Worm (Caenorhabditis elegans) whole organism, young adult: ENCODE measurements around the gene cpz-2.

Source experiments
- C17E4.6 ChIP-seq: fragments of 200-800 bp; sonication (Bioruptor generic); IDR thresholded peaks from 2 replicates; pipeline ENCODE4 v1.3.6; 2022; ENCODE audit warnings: missing genetic modification reagents, missing genetic modification characterization, missing compliant biosample characterization
- F33H1.4 ChIP-seq: fragments of 200-800 bp; sonication (Bioruptor generic); IDR thresholded peaks from 2 replicates; pipeline ENCODE4 v1.3.6; 2022; ENCODE audit warnings: missing genetic modification reagents, missing genetic modification characterization, missing compliant biosample characterization
- F39B2.1 ChIP-seq: fragments of 200-800 bp; sonication (Bioruptor generic); IDR thresholded peaks from 2 replicates; pipeline ENCODE4 v1.3.6; 2022; ENCODE audit warnings: missing genetic modification reagents, missing genetic modification characterization, missing compliant biosample characterization
- F49E8.2 ChIP-seq: sonication (generic microtip); optimal IDR thresholded peaks from 3 replicates; lab custom pipeline; 2017; ENCODE audit warnings: missing genetic modification characterization, mild to moderate bottlenecking, missing compliant biosample characterization, antibody characterized with exemption, moderate library complexity; ENCODE audit not compliant: insufficient read depth
- F55B11.4 ChIP-seq: sonication (generic microtip); optimal IDR thresholded peaks from 2 replicates; lab custom pipeline; 2016; ENCODE audit warnings: missing compliant biosample characterization, missing genetic modification characterization, borderline replicate concordance; ENCODE audit not compliant: insufficient read depth
- K11D2.4 ChIP-seq: fragments of 200-800 bp; sonication (Bioruptor generic); IDR thresholded peaks from 2 replicates; pipeline ENCODE4 v1.3.6; 2022; ENCODE audit warnings: missing genetic modification reagents, missing genetic modification characterization, missing compliant biosample characterization
- K12H6.12 ChIP-seq: fragments of 200-800 bp; sonication (Bioruptor generic); optimal IDR thresholded peaks from 2 replicates; lab custom pipeline; 2018; ENCODE audit warnings: mild to moderate bottlenecking, missing genetic modification characterization, missing compliant biosample characterization
- T26A5.8 ChIP-seq: sonication (generic microtip); optimal IDR thresholded peaks from 2 replicates; lab custom pipeline; 2016; ENCODE audit warnings: missing genetic modification characterization, missing compliant biosample characterization
- Y56A3A.18 ChIP-seq: fragments of 200-800 bp; sonication (Bioruptor generic); IDR thresholded peaks from 2 replicates; pipeline ENCODE4 v1.3.6; 2022; ENCODE audit warnings: missing genetic modification reagents, missing genetic modification characterization, missing compliant biosample characterization
- Y95B8A.8 ChIP-seq: fragments of 200-800 bp; sonication (Bioruptor generic); IDR thresholded peaks from 2 replicates; pipeline ENCODE4 v1.3.6; 2022; ENCODE audit warnings: missing genetic modification reagents, missing genetic modification characterization, missing compliant biosample characterization
- ZK185.1 ChIP-seq: sonication (generic microtip); optimal IDR thresholded peaks from 2 replicates; lab custom pipeline; 2016; ENCODE audit warnings: mild to moderate bottlenecking, missing genetic modification characterization, missing compliant biosample characterization; ENCODE audit not compliant: poor library complexity, severe bottlenecking
- ama-1 ChIP-seq, 3 experiments: fragments of 150-350 bp in 1 of 3; sonication (generic microtip) in 2 of 3; optimal IDR thresholded peaks; 2 replicates each; lab custom pipeline; 2014 to 2018; ENCODE audit warnings: missing biosample characterization in 2 of 3, missing genetic modification characterization in 2 of 3, missing genetic modification reagents in 2 of 3
- aptf-3 ChIP-seq: fragments of 200-800 bp; sonication (Bioruptor generic); IDR thresholded peaks from 2 replicates; pipeline ENCODE4 v1.3.6; 2022; ENCODE audit warnings: missing genetic modification characterization, missing compliant biosample characterization
- atf-7 ChIP-seq: sonication (generic microtip); optimal IDR thresholded peaks from 2 replicates; lab custom pipeline; 2017; ENCODE audit warnings: mild to moderate bottlenecking, missing genetic modification characterization, missing compliant biosample characterization
- attf-3 ChIP-seq: fragments of 200-800 bp; sonication (Bioruptor generic); conservative IDR thresholded peaks from 2 replicates; pipeline ENCODE4 v1.3.6; 2022; ENCODE audit warnings: missing genetic modification reagents, missing genetic modification characterization, missing compliant biosample characterization
- ceh-100 ChIP-seq: fragments of 200-800 bp; sonication (Bioruptor generic); IDR thresholded peaks from 2 replicates; pipeline ENCODE4 v1.3.6; 2022; ENCODE audit warnings: missing genetic modification reagents, missing genetic modification characterization, missing compliant biosample characterization
- ceh-91 ChIP-seq: fragments of 200-800 bp; sonication (Bioruptor generic); IDR thresholded peaks from 2 replicates; pipeline ENCODE4 v1.3.6; 2022; ENCODE audit warnings: missing genetic modification reagents, missing genetic modification characterization, missing compliant biosample characterization
- chd-7 ChIP-seq: sonication (generic microtip); optimal IDR thresholded peaks from 2 replicates; lab custom pipeline; 2016; ENCODE audit warnings: mild to moderate bottlenecking, missing genetic modification characterization, moderate library complexity, missing compliant biosample characterization
- dpl-1 ChIP-seq: fragments of 150-350 bp; optimal IDR thresholded peaks from 2 replicates; lab custom pipeline; 2014; ENCODE audit warnings: missing biosample characterization, missing genetic modification reagents, missing genetic modification characterization
- egrh-3 ChIP-seq: fragments of 200-800 bp; sonication (Bioruptor generic); IDR thresholded peaks from 2 replicates; pipeline ENCODE4 v1.3.6; 2022; ENCODE audit warnings: missing genetic modification reagents, missing genetic modification characterization, missing compliant biosample characterization
- ekl-4 ChIP-seq: fragments of 200-800 bp; sonication (Bioruptor generic); IDR thresholded peaks from 2 replicates; pipeline ENCODE4 v1.3.6; 2022; ENCODE audit warnings: missing genetic modification reagents, missing genetic modification characterization, missing compliant biosample characterization
- hlh-12 ChIP-seq: sonication (generic microtip); optimal IDR thresholded peaks from 2 replicates; lab custom pipeline; 2016; ENCODE audit warnings: missing genetic modification characterization, missing compliant biosample characterization
- hlh-26 ChIP-seq: fragments of 200-800 bp; sonication (Bioruptor generic); conservative IDR thresholded peaks from 2 replicates; pipeline ENCODE4 v1.3.6; 2022; ENCODE audit warnings: missing genetic modification reagents, missing genetic modification characterization, missing compliant biosample characterization
- let-526 ChIP-seq: fragments of 200-800 bp; sonication (Bioruptor generic); IDR thresholded peaks from 2 replicates; pipeline ENCODE4 v1.3.6; 2022; ENCODE audit warnings: missing genetic modification reagents, missing genetic modification characterization, missing compliant biosample characterization
- let-607 ChIP-seq, 2 experiments: fragments of 200-800 bp in 1 of 2; sonication (Bioruptor generic) in 1 of 2; sonication (generic microtip) in 1 of 2; optimal IDR thresholded peaks; 2 replicates each; lab custom pipeline; 2016 to 2018; ENCODE audit warnings: mild to moderate bottlenecking in 2 of 2, missing compliant biosample characterization in 2 of 2, missing genetic modification characterization in 2 of 2, moderate library complexity in 2 of 2, missing genotype in 1 of 2
- lin-26 ChIP-seq: fragments of 200-800 bp; sonication (Bioruptor generic); IDR thresholded peaks from 2 replicates; pipeline ENCODE4 v1.3.6; 2022; ENCODE audit warnings: missing genetic modification reagents, missing genetic modification characterization, missing compliant biosample characterization
- lin-40 ChIP-seq: sonication (generic microtip); optimal IDR thresholded peaks from 2 replicates; lab custom pipeline; 2016; ENCODE audit warnings: missing genetic modification characterization, mild to moderate bottlenecking, missing compliant biosample characterization, missing genotype, missing genetic modification reagents
- lin-54 ChIP-seq: fragments of 200-800 bp; sonication (Bioruptor generic); optimal IDR thresholded peaks from 2 replicates; lab custom pipeline; 2018; ENCODE audit warnings: mild to moderate bottlenecking, missing genetic modification characterization, missing compliant biosample characterization
- lir-1 ChIP-seq: fragments of 200-800 bp; sonication (Bioruptor generic); conservative IDR thresholded peaks from 2 replicates; pipeline ENCODE4 v1.3.6; 2022; ENCODE audit warnings: missing genetic modification reagents, missing genetic modification characterization, missing compliant biosample characterization
- madf-6 ChIP-seq: fragments of 200-800 bp; sonication (Bioruptor generic); IDR thresholded peaks from 2 replicates; pipeline ENCODE4 v1.3.6; 2022; ENCODE audit warnings: missing genetic modification reagents, missing genetic modification characterization, missing compliant biosample characterization
- madf-8 ChIP-seq: fragments of 200-800 bp; sonication (Bioruptor generic); conservative IDR thresholded peaks from 2 replicates; pipeline ENCODE4 v1.3.6; 2022; ENCODE audit warnings: missing genetic modification reagents, missing genetic modification characterization, missing compliant biosample characterization
- mes-4 ChIP-seq: sonication (generic microtip); optimal IDR thresholded peaks from 2 replicates; lab custom pipeline; 2016; ENCODE audit warnings: missing genotype, missing genetic modification characterization, missing compliant biosample characterization
- nfyb-1 ChIP-seq: fragments of 200-800 bp; sonication (Bioruptor generic); IDR thresholded peaks from 2 replicates; pipeline ENCODE4 v1.3.6; 2022; ENCODE audit warnings: missing genetic modification reagents, missing genetic modification characterization, missing compliant biosample characterization
- nhr-27 ChIP-seq: fragments of 200-800 bp; sonication (Bioruptor generic); optimal IDR thresholded peaks from 2 replicates; lab custom pipeline; 2018; ENCODE audit warnings: mild to moderate bottlenecking, missing genetic modification characterization, moderate library complexity, missing compliant biosample characterization
- nhr-90 ChIP-seq: sonication (generic microtip); optimal IDR thresholded peaks from 2 replicates; lab custom pipeline; 2016; ENCODE audit warnings: missing genotype, mild to moderate bottlenecking, missing genetic modification characterization, missing compliant biosample characterization
- rcor-1 ChIP-seq: fragments of 200-800 bp; sonication (Bioruptor generic); IDR thresholded peaks from 2 replicates; pipeline ENCODE4 v1.3.6; 2022; ENCODE audit warnings: missing genetic modification reagents, missing genetic modification characterization, missing compliant biosample characterization
- sea-2 ChIP-seq: fragments of 200-800 bp; sonication (Bioruptor generic); IDR thresholded peaks from 2 replicates; pipeline ENCODE4 v1.3.6; 2022; ENCODE audit warnings: missing genetic modification characterization, missing compliant biosample characterization
- snpc-1.3 ChIP-seq: sonication (generic microtip); optimal IDR thresholded peaks from 2 replicates; lab custom pipeline; 2017; ENCODE audit warnings: missing genetic modification characterization, mild to moderate bottlenecking, missing compliant biosample characterization, antibody characterized with exemption, moderate library complexity, missing genotype, missing genetic modification reagents; ENCODE audit not compliant: insufficient read depth
- somi-1 ChIP-seq: fragments of 200-800 bp; sonication (Bioruptor generic); optimal IDR thresholded peaks from 2 replicates; lab custom pipeline; 2018; ENCODE audit warnings: mild to moderate bottlenecking, missing genetic modification characterization, missing compliant biosample characterization
- tlf-1 ChIP-seq: fragments of 200-800 bp; sonication (Bioruptor generic); optimal IDR thresholded peaks from 2 replicates; lab custom pipeline; 2018; ENCODE audit warnings: mild to moderate bottlenecking, missing genetic modification characterization, missing compliant biosample characterization
- zfh-2 ChIP-seq: fragments of 200-800 bp; sonication (Bioruptor generic); conservative IDR thresholded peaks from 2 replicates; pipeline ENCODE4 v1.3.6; 2022; ENCODE audit warnings: missing genetic modification reagents, missing genetic modification characterization, missing compliant biosample characterization
- zim-3 ChIP-seq: sonication (generic microtip); optimal IDR thresholded peaks from 2 replicates; lab custom pipeline; 2017; ENCODE audit warnings: mild to moderate bottlenecking, missing genetic modification characterization, moderate library complexity, missing compliant biosample characterization
- ztf-18 ChIP-seq: sonication (generic microtip); optimal IDR thresholded peaks from 2 replicates; lab custom pipeline; 2016; ENCODE audit warnings: missing genotype, mild to moderate bottlenecking, missing genetic modification characterization, missing compliant biosample characterization
- ztf-28 ChIP-seq: fragments of 200-800 bp; sonication (Bioruptor generic); IDR thresholded peaks from 2 replicates; pipeline ENCODE4 v1.3.6; 2022; ENCODE audit warnings: missing genetic modification reagents, missing genetic modification characterization, missing compliant biosample characterization

cpz-2 gene

ce11 chrV:13415462-13415861, 34.5 kb downstream of the cpz-2 start:
- TF ChIP-seq nhr-90, result no peak
- TF ChIP-seq lin-40 (tag; lab: Kevin White, UChicago), result no peak
- no peak for TF ChIP-seq nhr-27
- no peak for TF ChIP-seq ama-1 (optimal IDR thresholded peaks at IDR 0.05; lab: Kevin White, UChicago)
- TF ChIP-seq ama-1 (GFP tag; optimal IDR thresholded peaks at IDR 0.05; lab: Kevin White, UChicago), result no peak
- TF ChIP-seq madf-8 (GFP tag; lab: Robert Waterston, UW), result no peak
- no peak for TF ChIP-seq lin-54 (GFP tag; lab: Kevin White, UChicago)
- TF ChIP-seq let-526 (GFP tag; lab: Robert Waterston, UW), result no peak
- TF ChIP-seq sea-2 (GFP tag; lab: Robert Waterston, UW), result no peak
- TF ChIP-seq somi-1 (GFP tag; lab: Kevin White, UChicago), result peak; percentile 38
- TF ChIP-seq atf-7 (tag; lab: Kevin White, UChicago), result no peak
- no peak for TF ChIP-seq F39B2.1
- no peak for TF ChIP-seq ceh-100
- 0 out of 2 replicates have a peak, but pooled peaks have one; percentile 42 for TF ChIP-seq hlh-26
- TF ChIP-seq T26A5.8, result no peak
- TF ChIP-seq F49E8.2 (tag; lab: Kevin White, UChicago), result no peak
- 0 out of 2 replicates have a peak, but pooled peaks have one; percentile 26 for TF ChIP-seq ztf-28 (GFP tag; lab: Robert Waterston, UW)
- TF ChIP-seq lin-26 (GFP tag; lab: Robert Waterston, UW), result no peak
- TF ChIP-seq nfyb-1 (GFP tag; lab: Robert Waterston, UW), result 0 out of 2 replicates have a peak, but pooled peaks have one; percentile 48
- TF ChIP-seq K12H6.12 (tag; lab: Kevin White, UChicago), result no peak
- no peak for TF ChIP-seq Y56A3A.18 (GFP tag; lab: Robert Waterston, UW)
- TF ChIP-seq mes-4, result peak; percentile 53
- peak; percentile 98 for TF ChIP-seq egrh-3 (GFP tag; lab: Robert Waterston, UW)
- no peak for TF ChIP-seq hlh-12
- TF ChIP-seq let-607 (tag; optimal IDR thresholded peaks at IDR 0.05; lab: Kevin White, UChicago), result no peak
- TF ChIP-seq ZK185.1 (tag; lab: Kevin White, UChicago), result no peak
- TF ChIP-seq F33H1.4 (GFP tag; lab: Robert Waterston, UW), result no peak
- TF ChIP-seq aptf-3 (GFP tag; lab: Robert Waterston, UW), result 0 out of 2 replicates have a peak, but pooled peaks have one; percentile 45
- peak; percentile 30 for TF ChIP-seq zim-3 (tag; lab: Kevin White, UChicago)
- no peak for TF ChIP-seq ceh-91
- TF ChIP-seq F55B11.4, result no peak

ce11 chrV:13416076-13416475, 35.1 kb downstream of the cpz-2 start:
- TF ChIP-seq tlf-1 (no peak), mes-4 (no peak), C17E4.6 (no peak), K11D2.4 (GFP tag; lab: Robert Waterston, UW) (no peak), ztf-18 (no peak), zfh-2 (GFP tag; lab: Robert Waterston, UW) (no peak), atf-7 (tag; lab: Kevin White, UChicago) (no peak), Y95B8A.8 (GFP tag; lab: Robert Waterston, UW) (no peak), lir-1 (GFP tag; lab: Robert Waterston, UW) (no peak), ekl-4 (GFP tag; lab: Robert Waterston, UW) (no peak), aptf-3 (GFP tag; lab: Robert Waterston, UW) (no peak), chd-7 (tag; lab: Kevin White, UChicago) (no peak), attf-3 (no peak), sea-2 (GFP tag; lab: Robert Waterston, UW) (no peak), snpc-1.3 (tag; lab: Kevin White, UChicago) (no peak), rcor-1 (no peak), dpl-1 (no peak), K12H6.12 (tag; lab: Kevin White, UChicago) (no peak), madf-6 (GFP tag; lab: Robert Waterston, UW) (no peak)
